Fruit fly (Drosophila melanogaster) whole organism, embryonic: ENCODE results near the gene CG17325.

Source experiments
- grn ChIP-seq: fragments of 200-800 bp; sonication (Bioruptor generic); optimal IDR thresholded peaks from 3 replicates; lab custom pipeline; 2017; ENCODE audit warnings: missing biosample characterization, missing genetic modification characterization
- jigr1 ChIP-seq: fragments of 200-800 bp; sonication (Bioruptor generic); IDR thresholded peaks from 3 replicates; pipeline ENCODE4 v1.3.6; 2022; ENCODE audit warnings: missing biosample characterization, missing genetic modification characterization

- TF ChIP-seq jigr1 (GFP tag; lab: Robert Waterston, UW) (no peak), grn (GFP tag; lab: Kevin White, UChicago) (no peak)
Measured at dm6 chr2L:18823243-18823803, 10.9 kb downstream of the CG17325 start, which contains the start of gene Ugt36D1.
